Fruit fly (Drosophila melanogaster) S2 (cell line): ENCODE results near the gene CG42366.

ENCODE experiments used
- CG8478 ChIP-seq: fragments of >200 bp; optimal IDR thresholded peaks from 2 replicates; lab custom pipeline; 2018
- CTCF ChIP-seq, 2 experiments: fragments of >200 bp; optimal IDR thresholded peaks; 2 replicates each; lab custom pipeline; 2018

- TF ChIP-seq CTCF (optimal IDR thresholded peaks at IDR 0.05; lab: Kevin White, UChicago) (no peak), CG8478 (lab: Kevin White, UChicago) (no peak)
Measured at dm6 chr2L:9893183-9893582, 31.8 kb upstream of the CG42366 start, which contains the start of gene mtDNA-helicase.
